Worm (Caenorhabditis elegans): Measurements from ENCODE around the gene str-150.

The str-150 gene

ce11 chrV:16548013-16548655, 34.9 kb upstream of the str-150 start:
- peak; percentile 96 for TF ChIP-seq hsf-1 (GFP tag; IDR thresholded peaks at IDR 0.05)
- TF ChIP-seq pbrm-1 (GFP tag; IDR thresholded peaks at IDR 0.05): 0 out of 2 replicates have a peak, but pooled peaks have one; percentile 13
- peak; percentile 30; the same call in 1 of the 2 replicates for TF ChIP-seq madf-6 (GFP tag; IDR thresholded peaks at IDR 0.05)
- TF ChIP-seq dox-1 (GFP tag; IDR thresholded peaks at IDR 0.05): peak; percentile 74
- TF ChIP-seq egrh-3 (GFP tag; IDR thresholded peaks at IDR 0.05): peak; percentile 13

ce11 chrV:16550680-16551079, 32.4 kb upstream of the str-150 start, which contains the start of gene srbc-65:
TSS of gene srbc-65 (plus strand) at chrV:16550980.
- no peak for TF ChIP-seq K12H6.12 (tag; optimal IDR thresholded peaks at IDR 0.05)
- TF ChIP-seq hlh-12 (tag; optimal IDR thresholded peaks at IDR 0.05): no peak

ce11 chrV:16552929-16553328, 30.1 kb upstream of the str-150 start, which contains the start of gene Y32B12B.4:
TSS of gene Y32B12B.4 (plus strand) at chrV:16553327.
- TF ChIP-seq F23B12.7 (tag; optimal IDR thresholded peaks at IDR 0.05; ENCODE audit: insufficient read depth) (no peak), nhr-27 (tag; optimal IDR thresholded peaks at IDR 0.05) (no peak), fkh-3 (tag; optimal IDR thresholded peaks at IDR 0.05) (no peak), C17E4.6 (GFP tag; IDR thresholded peaks at IDR 0.05) (no peak), mcd-1 (GFP tag; IDR thresholded peaks at IDR 0.05) (no peak), gei-17 (GFP tag; optimal IDR thresholded peaks at IDR 0.05) (no peak), ceh-40 (GFP tag; IDR thresholded peaks at IDR 0.05) (no peak), hmg-1.2 (GFP tag; IDR thresholded peaks at IDR 0.05) (no peak), ama-1 (optimal IDR thresholded peaks at IDR 0.05) (no peak), ama-1 (GFP tag; optimal IDR thresholded peaks at IDR 0.05) (no peak), mel-28 (tag; optimal IDR thresholded peaks at IDR 0.05; ENCODE audit: borderline replicate concordance) (no peak), aptf-2 (GFP tag; conservative IDR thresholded peaks at IDR 0.05) (0 out of 2 replicates have a peak, but pooled peaks have one; percentile 9), F39B2.1 (GFP tag; IDR thresholded peaks at IDR 0.05) (no peak), attf-6 (GFP tag; IDR thresholded peaks at IDR 0.05) (no peak), unc-130 (GFP tag; optimal IDR thresholded peaks at IDR 0.05) (peak; percentile 34), hlh-26 (GFP tag; conservative IDR thresholded peaks at IDR 0.05) (no peak), K11D2.4 (GFP tag; IDR thresholded peaks at IDR 0.05) (no peak), repo-1 (tag; optimal IDR thresholded peaks at IDR 0.05) (no peak), egl-18 (GFP tag; IDR thresholded peaks at IDR 0.05) (no peak), hlh-12 (tag; optimal IDR thresholded peaks at IDR 0.05) (no peak), lsl-1 (GFP tag; optimal IDR thresholded peaks at IDR 0.05) (no peak), ztf-22 (GFP tag; optimal IDR thresholded peaks at IDR 0.05) (no peak), dpl-1 (GFP tag; optimal IDR thresholded peaks at IDR 0.05) (no peak), egrh-3 (GFP tag; IDR thresholded peaks at IDR 0.05) (0 out of 2 replicates have a peak, but pooled peaks have one; percentile 5), pha-4 (tag; optimal IDR thresholded peaks at IDR 0.05) (no peak), F57C9.4 (tag; optimal IDR thresholded peaks at IDR 0.05) (no peak), nhr-120 (GFP tag; IDR thresholded peaks at IDR 0.05) (no peak), die-1 (tag; optimal IDR thresholded peaks at IDR 0.05) (no peak), ekl-4 (GFP tag; IDR thresholded peaks at IDR 0.05) (no peak), ceh-100 (GFP tag; IDR thresholded peaks at IDR 0.05) (peak; percentile 90), F55B11.4 (tag; optimal IDR thresholded peaks at IDR 0.05; ENCODE audit: borderline replicate concordance, insufficient read depth) (no peak), ztf-6 (GFP tag; IDR thresholded peaks at IDR 0.05) (no peak), chd-7 (tag; optimal IDR thresholded peaks at IDR 0.05) (no peak), D2030.7 (GFP tag; IDR thresholded peaks at IDR 0.05) (0 out of 2 replicates have a peak, but pooled peaks have one; percentile 13), ztf-3 (GFP tag; optimal IDR thresholded peaks at IDR 0.05) (no peak), atf-7 (tag; optimal IDR thresholded peaks at IDR 0.05) (no peak)

Measured in whole organism, young adult.